Fruit fly (Drosophila melanogaster) whole organism, embryonic: ENCODE measurements around the gene CG4074.

Source experiments
- Asciz ChIP-seq: fragments of 200-800 bp; sonication (Bioruptor generic); optimal IDR thresholded peaks from 2 replicates; lab custom pipeline; 2017; ENCODE audit warnings: missing biosample characterization, mild to moderate bottlenecking, missing genetic modification characterization, missing genetic modification reagents
- Bgb ChIP-seq: fragments of 200-800 bp; sonication (Bioruptor generic); IDR thresholded peaks from 2 replicates; pipeline ENCODE4 v1.3.6; 2022; ENCODE audit warnings: missing biosample characterization, missing genetic modification characterization; ENCODE audit not compliant: partially characterized antibody
- Bteb2 ChIP-seq: fragments of 200-800 bp; sonication (Bioruptor generic); optimal IDR thresholded peaks from 2 replicates; lab custom pipeline; 2016; ENCODE audit warnings: missing biosample characterization, missing genetic modification characterization
- CG14965 ChIP-seq: fragments of 200-800 bp; sonication (Bioruptor generic); optimal IDR thresholded peaks from 2 replicates; lab custom pipeline; 2016; ENCODE audit warnings: missing biosample characterization, missing genetic modification characterization, borderline replicate concordance
- CG6854 ChIP-seq: fragments of 200-800 bp; sonication (Bioruptor generic); optimal IDR thresholded peaks from 3 replicates; lab custom pipeline; 2017; ENCODE audit warnings: missing biosample characterization, mild to moderate bottlenecking, missing genetic modification characterization
- CG9727 ChIP-seq: fragments of 200-800 bp; sonication (Bioruptor generic); optimal IDR thresholded peaks from 3 replicates; lab custom pipeline; 2017; ENCODE audit warnings: missing biosample characterization, mild to moderate bottlenecking, missing genetic modification characterization
- H2.0 ChIP-seq: fragments of 200-800 bp; sonication (Bioruptor generic); IDR thresholded peaks from 2 replicates; pipeline ENCODE4 v1.3.6; 2022; ENCODE audit warnings: missing biosample characterization, missing genetic modification characterization
- NC2β ChIP-seq: fragments of 200-800 bp; sonication (Bioruptor generic); optimal IDR thresholded peaks from 2 replicates; lab custom pipeline; 2016; ENCODE audit warnings: missing biosample characterization, missing genetic modification characterization
- cwo ChIP-seq: fragments of 200-800 bp; sonication (Bioruptor generic); optimal IDR thresholded peaks from 3 replicates; lab custom pipeline; 2017; ENCODE audit warnings: missing biosample characterization, missing genetic modification characterization, mild to moderate bottlenecking, moderate library complexity, missing genetic modification reagents
- lbe ChIP-seq: fragments of 200-800 bp; sonication (Bioruptor generic); optimal IDR thresholded peaks from 2 replicates; lab custom pipeline; 2016; ENCODE audit warnings: missing biosample characterization, mild to moderate bottlenecking, missing genetic modification characterization
- seq ChIP-seq: fragments of 200-800 bp; sonication (Bioruptor generic); IDR thresholded peaks from 2 replicates; pipeline ENCODE4 v1.3.6; 2022; ENCODE audit warnings: missing biosample characterization, missing genetic modification characterization

- no peak for TF ChIP-seq CG14965
- no peak for TF ChIP-seq CG6854 (GFP tag; lab: Kevin White, UChicago)
- no peak for TF ChIP-seq cwo (GFP tag; lab: Kevin White, UChicago)
- no peak for TF ChIP-seq H2.0 (GFP tag; lab: Robert Waterston, UW)
- no peak for TF ChIP-seq Bteb2 (GFP tag; lab: Kevin White, UChicago)
- TF ChIP-seq seq (GFP tag; lab: Robert Waterston, UW): no peak
- no peak for TF ChIP-seq Asciz (GFP tag; lab: Kevin White, UChicago)
- TF ChIP-seq Bgb (GFP tag; lab: Robert Waterston, UW): no peak
- TF ChIP-seq NC2β: no peak
- no peak for TF ChIP-seq CG9727 (GFP tag; lab: Kevin White, UChicago)
- TF ChIP-seq lbe: no peak
These were observed 18.9 kb downstream of the CG4074 start for dm6 chr3L:20750391-20750790.
